Worm (Caenorhabditis elegans) whole organism, L2 larva: ENCODE results near the gene F54F2.6.

Experiments
- ama-1 ChIP-seq: fragments of 150-350 bp; optimal IDR thresholded peaks from 2 replicates; lab custom pipeline; 2018; ENCODE audit warnings: inconsistent platforms
- blmp-1 ChIP-seq: sonication (generic microtip); optimal IDR thresholded peaks from 2 replicates; lab custom pipeline; 2017; ENCODE audit warnings: missing genetic modification characterization, mild to moderate bottlenecking, missing compliant biosample characterization, antibody characterized with exemption, moderate library complexity; ENCODE audit not compliant: insufficient read depth
- elt-3 ChIP-seq: sonication (generic microtip); optimal IDR thresholded peaks from 2 replicates; lab custom pipeline; 2017; ENCODE audit warnings: missing biosample characterization, missing genetic modification characterization
- lin-39 ChIP-seq: fragments of 150-350 bp; optimal IDR thresholded peaks from 2 replicates; lab custom pipeline; 2014; ENCODE audit warnings: missing biosample characterization, missing genetic modification reagents, missing genetic modification characterization
- nhr-12 ChIP-seq: fragments of 150-350 bp; optimal IDR thresholded peaks from 2 replicates; lab custom pipeline; 2014; ENCODE audit warnings: missing biosample characterization, missing genetic modification characterization
- nhr-129 ChIP-seq: fragments of 150-350 bp; optimal IDR thresholded peaks from 2 replicates; lab custom pipeline; 2014; ENCODE audit warnings: missing biosample characterization, missing genetic modification characterization
- nhr-23 ChIP-seq: fragments of 150-350 bp; optimal IDR thresholded peaks from 2 replicates; lab custom pipeline; 2014; ENCODE audit warnings: missing biosample characterization, missing genetic modification reagents, missing genetic modification characterization
- nhr-77 ChIP-seq: fragments of 150-350 bp; optimal IDR thresholded peaks from 2 replicates; lab custom pipeline; 2014; ENCODE audit warnings: missing biosample characterization, missing genetic modification characterization
- sem-4 ChIP-seq: fragments of 150-350 bp; optimal IDR thresholded peaks from 2 replicates; lab custom pipeline; 2014; ENCODE audit warnings: missing biosample characterization, missing genetic modification reagents, missing genetic modification characterization
- skn-1 ChIP-seq: sonication (generic microtip); optimal IDR thresholded peaks from 2 replicates; lab custom pipeline; 2017; ENCODE audit warnings: missing biosample characterization, missing genetic modification characterization
- unc-62 ChIP-seq: fragments of 150-350 bp; optimal IDR thresholded peaks from 2 replicates; lab custom pipeline; 2014; ENCODE audit warnings: missing biosample characterization, missing genetic modification reagents, missing genetic modification characterization
- ztf-11 ChIP-seq: sonication (generic microtip); optimal IDR thresholded peaks from 2 replicates; lab custom pipeline; 2017; ENCODE audit warnings: missing biosample characterization, missing genetic modification characterization

DNA sequence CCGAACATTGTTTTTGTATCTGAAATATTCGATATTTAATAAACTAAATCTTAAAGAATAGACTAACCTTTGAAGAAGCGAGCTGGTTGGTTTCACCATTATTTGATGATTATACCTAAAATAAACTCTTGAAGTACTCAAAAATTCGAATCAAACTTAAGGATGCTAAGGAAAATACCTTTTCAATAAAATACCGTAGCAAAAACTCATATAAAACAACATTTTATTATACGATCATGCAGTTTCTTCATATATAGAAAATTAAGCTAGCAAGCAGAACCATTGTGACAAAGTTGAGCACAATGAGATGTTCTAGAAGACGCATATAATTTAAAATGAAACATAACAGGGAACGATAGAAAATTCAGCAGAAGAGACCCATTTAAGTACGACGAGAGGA, 47.9 kb upstream of the F54F2.6 start, which contains the start of gene F44E2.7:
- TF ChIP-seq ztf-11 (tag; lab: Kevin White, UChicago) (no peak), elt-3 (tag; lab: Kevin White, UChicago) (no peak), nhr-77 (tag; lab: Kevin White, UChicago) (no peak), nhr-23 (no peak), nhr-129 (no peak), lin-39 (no peak), ama-1 (no peak), sem-4 (tag; lab: Kevin White, UChicago) (no peak), skn-1 (tag; lab: Kevin White, UChicago) (no peak), blmp-1 (tag; lab: Kevin White, UChicago) (no peak), nhr-12 (no peak), unc-62 (GFP tag; lab: Kevin White, UChicago) (no peak)
